Fruit fly (Drosophila melanogaster) whole organism, adult: ENCODE measurements around the gene Ir94d.

Experiments used
- CG11617 ChIP-seq: fragments of 200-800 bp; sonication (Bioruptor generic); optimal IDR thresholded peaks from 2 replicates; lab custom pipeline; 2017; ENCODE audit warnings: mild to moderate bottlenecking, missing biosample characterization, missing genetic modification reagents, missing genetic modification characterization
- Clk ChIP-seq: fragments of 200-800 bp; sonication (Bioruptor generic); optimal IDR thresholded peaks from 2 replicates; lab custom pipeline; 2017; ENCODE audit warnings: missing biosample characterization, missing genetic modification characterization
- cic ChIP-seq: fragments of 200-800 bp; sonication (Bioruptor generic); optimal IDR thresholded peaks from 2 replicates; lab custom pipeline; 2017; ENCODE audit warnings: missing biosample characterization, mild to moderate bottlenecking, missing genetic modification characterization, moderate library complexity

dm6 chr3R:23431355-23431754 is 28.7 kb downstream of the Ir94d start:
- TF ChIP-seq Clk (no peak), CG11617 (GFP tag; lab: Kevin White, UChicago) (no peak), cic (GFP tag; lab: Kevin White, UChicago) (no peak)
